Worm (Caenorhabditis elegans) whole organism, L4/young adult: ENCODE measurements around the gene glp-1.

ENCODE experiments used
- W03F9.2 ChIP-seq: fragments of 150-350 bp; optimal IDR thresholded peaks from 2 replicates; lab custom pipeline; 2014; ENCODE audit warnings: missing biosample characterization, missing genetic modification characterization
- dao-5 ChIP-seq: sonication (generic microtip); optimal IDR thresholded peaks from 2 replicates; lab custom pipeline; 2016; ENCODE audit warnings: missing genotype, missing genetic modification characterization, moderate library complexity, missing compliant biosample characterization
- him-1 ChIP-seq: sonication (generic microtip); optimal IDR thresholded peaks from 2 replicates; lab custom pipeline; 2016; ENCODE audit warnings: missing genotype, missing genetic modification reagents, missing genetic modification characterization, missing compliant biosample characterization

ce11 chrIII:9051714-9052113 lies 40.3 kb upstream of the glp-1 start:
- TF ChIP-seq him-1 (tag; lab: Kevin White, UChicago) (no peak), W03F9.2 (tag; lab: Kevin White, UChicago) (no peak), dao-5 (tag; lab: Kevin White, UChicago) (no peak)
